Fruit fly (Drosophila melanogaster) Kc167 (cell line): Measurements from ENCODE around the gene CG15322.
"Not testable (repeated sequence)": the region's sequence is repeated elsewhere in the genome, so short reads cannot be mapped to it uniquely, and the experiment has no call there.

Source experiments
- Myc ChIP-seq: fragments of >200 bp; optimal IDR thresholded peaks from 2 replicates; lab custom pipeline; 2017; ENCODE audit warnings: missing external identifiers
- Sin3A ChIP-seq: fragments of >200 bp; optimal IDR thresholded peaks from 2 replicates; lab custom pipeline; 2018; ENCODE audit warnings: missing external identifiers
- h ChIP-seq: fragments of >200 bp; optimal IDR thresholded peaks from 3 replicates; lab custom pipeline; 2018; ENCODE audit warnings: missing external identifiers
- insv ChIP-seq: fragments of >200 bp; optimal IDR thresholded peaks from 3 replicates; lab custom pipeline; 2018; ENCODE audit warnings: missing external identifiers
- psq ChIP-seq: fragments of >200 bp; optimal IDR thresholded peaks from 2 replicates; lab custom pipeline; 2017; ENCODE audit warnings: missing external identifiers
- ttk ChIP-seq: sonication (Bioruptor generic); optimal IDR thresholded peaks from 2 replicates; lab custom pipeline; 2017; ENCODE audit warnings: missing external identifiers

CG15322 gene

DNA sequence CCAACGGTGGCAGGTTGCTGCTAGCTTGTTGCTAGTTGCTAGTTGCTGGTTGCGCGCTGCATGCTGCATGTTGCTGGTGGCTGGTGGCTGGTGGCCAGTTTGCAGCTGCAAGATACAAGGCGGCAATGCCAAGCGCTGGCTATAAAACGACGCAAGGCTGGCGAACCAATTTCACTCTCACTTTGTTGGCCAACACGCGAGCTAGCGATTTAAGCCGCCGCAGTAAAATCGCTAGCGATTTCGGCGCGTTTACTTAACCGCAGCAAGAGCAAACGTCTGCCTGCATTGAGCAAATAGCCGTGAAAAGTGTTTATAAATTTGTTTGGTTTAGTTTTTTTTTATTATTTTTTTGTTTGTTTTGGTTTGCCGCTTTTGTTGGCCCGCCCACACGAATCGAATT, at the start of gene CG15322:
CG15322 (plus strand) TSS at position 148 of the 400 bp plus-strand sequence.
- TF ChIP-seq Sin3A (lab: Kevin White, UChicago) (no peak), psq (no peak), ttk (lab: Kevin White, UChicago) (no peak), insv (no peak), h (lab: Kevin White, UChicago) (no peak), Myc (lab: Kevin White, UChicago) (no peak)

DNA sequence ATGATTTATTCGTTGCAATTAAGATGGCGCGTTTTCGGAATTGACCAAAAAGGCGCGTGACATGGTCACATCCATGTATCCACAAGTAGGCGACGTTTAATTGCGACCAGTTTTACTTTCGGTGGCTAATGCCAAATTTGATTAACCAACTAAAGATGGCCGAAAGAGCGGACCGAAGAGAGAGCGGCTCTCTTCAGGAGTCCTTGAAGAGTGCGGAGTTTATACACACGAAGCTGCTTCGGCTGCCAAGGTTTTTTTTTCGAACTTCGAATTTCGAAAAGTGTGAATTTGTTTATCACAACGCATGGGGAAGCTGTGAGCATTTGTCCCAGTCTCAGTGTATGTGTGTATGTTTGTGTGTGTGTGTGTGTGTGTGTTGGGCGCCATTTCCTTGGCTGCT, 49.6 kb upstream of the CG15322 start:
- TF ChIP-seq h (lab: Kevin White, UChicago) (no peak), ttk (lab: Kevin White, UChicago) (no peak), Myc (lab: Kevin White, UChicago) (no peak), psq (no peak), insv (no peak), Sin3A (lab: Kevin White, UChicago) (no peak)

DNA sequence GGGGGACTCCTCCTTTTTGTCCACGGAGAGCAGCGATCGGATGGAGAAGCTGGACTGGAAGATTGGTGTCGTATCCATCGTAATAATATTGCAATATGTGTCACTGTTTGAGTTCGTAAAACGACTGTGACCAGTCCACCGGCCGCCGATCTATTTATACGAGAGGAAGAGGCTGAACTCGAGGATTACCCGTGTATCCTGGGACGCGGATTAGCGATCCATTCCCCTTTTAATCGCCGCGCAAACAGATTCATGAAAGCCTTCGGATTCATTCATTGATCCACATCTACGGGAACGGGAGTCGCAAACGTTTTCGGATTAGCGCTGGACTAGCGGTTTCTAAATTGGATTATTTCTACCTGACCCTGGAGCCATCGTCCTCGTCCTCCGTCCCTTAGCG, 41.1 kb upstream of the CG15322 start, which contains the start of gene fd19B:
fd19B (minus strand) TSS at position 101 of the 400 bp plus-strand sequence.
- TF ChIP-seq Myc (lab: Kevin White, UChicago) (no peak), h (lab: Kevin White, UChicago) (no peak), ttk (lab: Kevin White, UChicago) (no peak), Sin3A (lab: Kevin White, UChicago) (no peak), insv (no peak), psq (no peak)

DNA sequence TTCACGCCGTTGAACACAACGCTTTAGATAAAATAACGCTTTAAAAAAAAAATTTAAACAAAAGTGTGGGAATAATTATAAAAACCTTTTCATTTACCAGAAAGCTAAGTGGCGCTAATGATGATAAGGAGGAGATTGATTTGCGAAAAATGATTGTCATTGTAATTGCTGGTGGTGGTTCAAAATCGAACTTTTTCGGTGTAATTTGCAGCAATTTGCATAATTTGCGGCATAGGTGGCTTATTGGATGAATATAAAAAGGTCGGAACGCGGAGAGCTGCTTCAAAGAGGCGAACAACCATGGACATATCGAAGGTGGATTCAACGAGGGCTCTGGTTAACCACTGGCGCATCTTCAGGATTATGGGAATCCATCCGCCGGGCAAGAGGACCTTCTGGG, 39.3 kb upstream of the CG15322 start, which contains the start of gene Or19b:
Or19b (plus strand) TSS at position 301 of the 400 bp plus-strand sequence.
- not testable (repeated sequence) for TF ChIP-seq psq; insv; ttk (lab: Kevin White, UChicago)

DNA sequence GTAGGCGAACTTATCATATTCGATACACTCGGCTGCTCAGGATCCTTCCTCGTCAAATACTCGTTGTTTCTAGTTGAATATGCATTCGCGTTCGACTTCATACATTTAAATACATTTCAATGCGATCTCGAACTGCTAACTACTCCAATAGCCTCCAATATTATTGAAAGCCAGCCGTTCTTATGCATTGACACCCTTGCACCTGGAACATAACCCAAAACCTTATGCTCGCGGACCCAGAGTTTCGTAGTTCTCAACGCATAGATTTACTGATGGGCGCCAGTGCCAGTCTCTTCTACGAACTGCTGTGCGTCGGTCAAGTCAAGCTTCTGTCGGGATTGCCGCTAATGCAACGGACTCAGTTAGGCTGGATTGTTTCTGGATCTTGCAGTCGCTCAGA, 37.0 kb upstream of the CG15322 start, which contains the start of gene CG42581:
CG42581 (minus strand) TSS at position 101 of the 400 bp plus-strand sequence.
- not testable (repeated sequence) for TF ChIP-seq psq; insv; Sin3A (lab: Kevin White, UChicago)

DNA sequence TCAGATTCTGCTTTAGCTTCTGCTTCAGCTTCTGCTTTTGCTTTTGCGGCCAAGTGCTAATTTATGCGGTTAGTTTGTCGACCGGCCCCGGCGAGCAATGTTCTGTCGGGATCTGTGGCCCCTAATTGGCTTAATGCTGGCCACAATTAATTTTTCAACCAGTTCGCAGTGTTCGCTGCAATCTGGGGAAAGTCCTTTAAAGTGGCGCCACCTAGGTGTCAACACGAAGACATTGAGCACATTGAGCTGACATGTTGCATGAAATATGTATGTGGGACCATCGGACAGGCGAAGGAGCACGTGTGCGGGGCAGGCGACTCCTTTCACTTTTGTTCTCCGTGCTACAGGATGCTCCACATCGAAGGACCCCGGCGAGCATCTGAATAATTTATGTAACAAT, 28.4 kb upstream of the CG15322 start:
- TF ChIP-seq h (lab: Kevin White, UChicago) (no peak), ttk (lab: Kevin White, UChicago) (no peak), Sin3A (lab: Kevin White, UChicago) (no peak), insv (no peak), Myc (lab: Kevin White, UChicago) (no peak), psq (no peak)

DNA sequence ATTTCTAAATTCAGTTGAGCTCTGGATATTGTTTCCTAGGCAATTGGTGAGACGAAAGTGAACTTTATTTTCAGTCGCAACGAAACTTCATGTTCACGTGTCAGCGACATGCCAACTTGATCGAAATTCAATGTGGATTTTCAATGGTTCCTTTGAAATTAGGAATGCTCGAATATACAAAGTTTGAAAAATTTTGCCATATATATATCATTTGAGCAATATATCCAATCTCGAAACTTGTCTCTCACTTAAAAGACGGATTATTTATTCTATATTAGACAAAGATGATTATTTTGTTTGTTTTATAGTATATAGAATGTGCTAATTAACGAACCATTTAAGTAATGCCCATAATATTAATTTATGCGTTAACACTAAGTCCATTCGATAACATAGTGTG, 22.9 kb upstream of the CG15322 start, which contains the start of gene karr:
karr (minus strand) TSS at position 101 of the 400 bp plus-strand sequence.
- TF ChIP-seq Sin3A (lab: Kevin White, UChicago) = no peak
- TF ChIP-seq h (lab: Kevin White, UChicago) = no peak
- no peak for TF ChIP-seq psq
- TF ChIP-seq Myc (lab: Kevin White, UChicago) = no peak
- TF ChIP-seq ttk (lab: Kevin White, UChicago) = no peak
- no peak for TF ChIP-seq insv

DNA sequence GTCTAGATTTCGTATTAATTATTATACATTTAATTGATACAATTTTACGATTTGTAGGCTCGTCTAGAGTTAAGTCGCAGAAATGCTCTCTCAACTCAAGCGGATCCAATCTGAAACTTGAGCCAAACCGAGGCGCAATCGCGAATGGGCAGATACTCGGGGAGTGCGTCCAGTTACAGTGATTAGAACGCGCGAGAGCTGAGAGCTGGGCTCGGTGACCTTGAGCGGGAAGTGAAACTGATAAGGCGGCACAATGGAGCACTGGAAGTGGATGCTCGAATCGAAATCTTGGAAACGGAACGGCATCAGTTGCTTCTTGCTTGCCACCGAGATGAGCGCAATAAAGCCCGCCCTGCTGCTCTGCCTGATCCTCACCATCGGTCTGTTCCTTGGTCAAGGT, 11.2 kb upstream of the CG15322 start, which contains the start of gene CG34331:
CG34331 (plus strand) TSS at position 301 of the 400 bp plus-strand sequence.
- TF ChIP-seq Myc (lab: Kevin White, UChicago) (no peak), ttk (lab: Kevin White, UChicago) (no peak), psq (no peak), Sin3A (lab: Kevin White, UChicago) (no peak), insv (no peak)

DNA sequence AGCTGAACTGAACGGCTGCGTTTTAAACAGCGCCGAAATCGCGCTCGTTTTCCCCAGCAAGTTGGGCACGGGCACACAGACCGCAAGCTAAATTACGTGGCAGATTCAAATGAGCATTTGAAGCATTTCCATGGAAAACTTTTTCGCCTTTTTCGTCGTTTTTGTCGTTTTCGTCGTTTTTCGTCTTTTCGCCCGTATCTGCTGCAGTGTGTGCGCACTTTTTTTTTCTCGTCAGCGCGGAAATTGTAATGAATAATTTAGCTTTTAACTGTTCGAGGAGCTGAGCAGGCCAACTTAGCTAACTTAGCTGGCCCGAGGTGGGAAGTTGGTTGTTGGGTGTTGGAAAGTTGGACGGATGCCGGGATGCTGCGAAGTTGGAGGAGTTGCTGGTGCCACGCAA, 3.8 kb upstream of the CG15322 start:
- no peak for TF ChIP-seq h (lab: Kevin White, UChicago)
- TF ChIP-seq insv = no peak
- no peak for TF ChIP-seq Sin3A (lab: Kevin White, UChicago)
- TF ChIP-seq ttk (lab: Kevin White, UChicago) = no peak
- no peak for TF ChIP-seq psq
- no peak for TF ChIP-seq Myc (lab: Kevin White, UChicago)

DNA sequence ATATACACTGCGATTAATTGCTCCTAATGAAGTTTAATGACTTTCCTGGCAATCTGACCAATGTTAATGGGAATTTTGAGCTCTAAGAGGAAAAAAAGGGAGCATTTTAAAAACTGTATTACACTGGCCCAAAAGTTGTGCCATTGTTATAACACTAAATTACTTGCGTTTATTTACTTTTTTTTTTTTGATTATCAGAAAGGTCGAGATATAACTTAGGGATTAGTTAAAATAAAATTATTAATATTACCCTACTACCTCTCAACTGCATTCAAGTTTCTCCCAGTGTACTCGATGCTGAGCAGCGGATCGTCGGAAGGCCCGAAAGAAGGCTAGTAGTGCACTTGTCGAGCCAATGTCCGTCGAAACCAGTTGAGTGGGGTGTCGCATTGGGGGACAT, 2.9 kb upstream of the CG15322 start:
- TF ChIP-seq h (lab: Kevin White, UChicago) = no peak
- no peak for TF ChIP-seq insv
- no peak for TF ChIP-seq psq
- no peak for TF ChIP-seq Myc (lab: Kevin White, UChicago)
- TF ChIP-seq Sin3A (lab: Kevin White, UChicago) = no peak
- no peak for TF ChIP-seq ttk (lab: Kevin White, UChicago)

DNA sequence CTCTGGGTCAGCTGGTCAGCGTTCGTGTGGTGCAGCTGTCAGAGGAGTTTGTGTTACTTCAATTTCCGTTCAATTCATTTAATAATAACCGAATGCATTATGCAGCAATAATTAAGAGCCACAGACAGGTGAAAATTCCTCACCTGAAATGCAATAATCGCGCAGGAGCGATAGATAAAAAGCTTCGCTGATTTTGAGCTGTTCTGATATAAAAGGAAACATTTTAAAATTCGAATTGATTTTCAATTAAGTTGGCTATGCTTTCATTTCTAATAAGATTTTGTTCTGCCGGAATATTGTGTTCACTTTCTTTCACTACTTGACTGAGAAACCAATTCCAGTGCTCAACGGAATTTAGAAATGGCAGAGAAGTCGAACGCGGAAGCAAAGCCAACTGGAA, 6.1 kb downstream of the CG15322 start, which contains the start of gene CG42583:
CG42583 (plus strand) TSS at position 301 of the 400 bp plus-strand sequence.
- TF ChIP-seq Sin3A (lab: Kevin White, UChicago) (no peak), insv (no peak), psq (no peak), ttk (lab: Kevin White, UChicago) (no peak), h (lab: Kevin White, UChicago) (no peak), Myc (lab: Kevin White, UChicago) (no peak)

DNA sequence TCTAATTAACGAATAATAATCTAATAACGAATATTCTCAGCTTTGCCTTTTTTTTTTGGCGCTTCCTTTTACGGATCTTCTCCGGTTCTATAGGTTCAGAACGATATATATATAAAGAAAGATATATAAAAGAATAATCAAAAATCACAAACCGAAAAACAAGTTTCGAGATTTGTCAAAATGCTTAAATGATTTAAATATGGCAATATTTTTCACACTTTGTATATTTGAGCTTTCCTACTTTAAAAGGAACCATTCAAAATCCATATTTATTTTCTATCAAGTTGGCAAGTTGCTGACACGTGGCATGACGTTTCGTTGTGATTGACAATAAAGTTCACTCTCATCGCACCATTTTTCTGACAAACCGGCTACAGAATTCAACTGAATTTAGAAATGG, 7.3 kb downstream of the CG15322 start, which contains the start of gene CG34332:
CG34332 (plus strand) TSS at position 301 of the 400 bp plus-strand sequence.
- TF ChIP-seq h (lab: Kevin White, UChicago) = no peak
- no peak for TF ChIP-seq insv
- no peak for TF ChIP-seq ttk (lab: Kevin White, UChicago)
- no peak for TF ChIP-seq Myc (lab: Kevin White, UChicago)
- TF ChIP-seq Sin3A (lab: Kevin White, UChicago) = no peak
- no peak for TF ChIP-seq psq

DNA sequence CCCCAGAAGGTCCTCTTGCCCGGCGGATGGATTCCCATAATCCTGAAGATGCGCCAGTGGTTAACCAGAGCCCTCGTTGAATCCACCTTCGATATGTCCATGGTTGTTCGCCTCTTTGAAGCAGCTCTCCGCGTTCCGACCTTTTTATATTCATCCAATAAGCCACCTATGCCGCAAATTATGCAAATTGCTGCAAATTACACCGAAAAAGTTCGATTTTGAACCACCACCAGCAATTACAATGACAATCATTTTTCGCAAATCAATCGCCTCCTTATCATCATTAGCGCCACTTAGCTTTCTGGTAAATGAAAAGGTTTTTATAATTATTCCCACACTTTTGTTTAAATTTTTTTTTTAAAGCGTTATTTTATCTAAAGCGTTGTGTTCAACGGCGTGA, 9.7 kb downstream of the CG15322 start, which contains the start of gene Or19a:
Or19a (minus strand) TSS at position 101 of the 400 bp plus-strand sequence.
- TF ChIP-seq psq; Sin3A (lab: Kevin White, UChicago); ttk (lab: Kevin White, UChicago): not testable (repeated sequence)
